Worm (Caenorhabditis elegans) whole organism, L2 larva: ENCODE results near the gene Y22D7AL.6.
A peak's percentile ranks its signal among the peaks of the same experiment; 100 is the strongest.

Experiments
- R02D3.7 ChIP-seq: fragments of 150-350 bp; optimal IDR thresholded peaks from 2 replicates; lab custom pipeline; 2014; ENCODE audit warnings: missing biosample characterization, missing genetic modification characterization
- ama-1 ChIP-seq: fragments of 150-350 bp; optimal IDR thresholded peaks from 2 replicates; lab custom pipeline; 2018; ENCODE audit warnings: inconsistent platforms
- crh-2 ChIP-seq: sonication (generic microtip); optimal IDR thresholded peaks from 2 replicates; lab custom pipeline; 2017; ENCODE audit warnings: missing biosample characterization, missing genetic modification characterization
- elt-3 ChIP-seq: sonication (generic microtip); optimal IDR thresholded peaks from 2 replicates; lab custom pipeline; 2017; ENCODE audit warnings: missing biosample characterization, missing genetic modification characterization
- lsy-2 ChIP-seq, 2 experiments: fragments of 150-350 bp in 1 of 2; sonication (generic microtip) in 1 of 2; optimal IDR thresholded peaks; 2 replicates each; lab custom pipeline; 2014 to 2017; ENCODE audit warnings: missing biosample characterization in 2 of 2, missing genetic modification characterization in 2 of 2
- mdl-1 ChIP-seq, 2 experiments: fragments of 150-350 bp in 1 of 2; sonication (generic microtip) in 1 of 2; optimal IDR thresholded peaks; 2 replicates each; lab custom pipeline; 2017; ENCODE audit warnings: missing biosample characterization in 2 of 2, missing genetic modification characterization in 2 of 2
- nhr-10 ChIP-seq: sonication (generic microtip); optimal IDR thresholded peaks from 2 replicates; lab custom pipeline; 2017; ENCODE audit warnings: missing biosample characterization, missing genetic modification characterization
- nhr-237 ChIP-seq: fragments of 150-350 bp; optimal IDR thresholded peaks from 2 replicates; lab custom pipeline; 2014; ENCODE audit warnings: missing biosample characterization, missing genetic modification characterization
- nhr-25 ChIP-seq: fragments of 150-350 bp; sonication (generic microtip); optimal IDR thresholded peaks from 3 replicates; lab custom pipeline; 2014; ENCODE audit warnings: missing biosample characterization, missing genetic modification characterization
- nhr-77 ChIP-seq: fragments of 150-350 bp; optimal IDR thresholded peaks from 2 replicates; lab custom pipeline; 2014; ENCODE audit warnings: missing biosample characterization, missing genetic modification characterization
- snpc-4 ChIP-seq: fragments of 150-350 bp; optimal IDR thresholded peaks from 2 replicates; lab custom pipeline; 2014; ENCODE audit warnings: missing biosample characterization, missing genetic modification characterization
- unc-55 ChIP-seq: fragments of 150-350 bp; sonication (generic microtip); optimal IDR thresholded peaks from 3 replicates; lab custom pipeline; 2014; ENCODE audit warnings: missing biosample characterization, missing genetic modification reagents, missing genetic modification characterization

ce11 chrIII:1591681-1592080 lies 13.0 kb upstream of the Y22D7AL.6 start:
- no peak for TF ChIP-seq R02D3.7 (tag; lab: Kevin White, UChicago)
- no peak for TF ChIP-seq nhr-77 (tag; lab: Kevin White, UChicago)
- no peak for TF ChIP-seq snpc-4 (tag; lab: Kevin White, UChicago)
- peak; percentile 39 for TF ChIP-seq crh-2 (tag; lab: Kevin White, UChicago)
- TF ChIP-seq unc-55 (GFP tag; lab: Kevin White, UChicago) = peak; percentile 32
- TF ChIP-seq nhr-237 (tag; lab: Kevin White, UChicago) = no peak
- no peak for TF ChIP-seq elt-3
- TF ChIP-seq lsy-2 (tag; optimal IDR thresholded peaks at IDR 0.05; lab: Kevin White, UChicago) = peak in 1 of 2 experiments; percentile 72
- TF ChIP-seq nhr-25 (tag; lab: Kevin White, UChicago) = no peak
- no peak for TF ChIP-seq ama-1
- TF ChIP-seq nhr-10 (tag; lab: Kevin White, UChicago) = no peak
- no peak for TF ChIP-seq mdl-1 (tag; optimal IDR thresholded peaks at IDR 0.05; lab: Kevin White, UChicago)
